Fruit fly (Drosophila melanogaster) whole organism, wandering third instar larva: ENCODE results near the gene Ptp69D.

Experiments used
- Abd-B ChIP-seq: fragments of >200 bp; optimal IDR thresholded peaks from 2 replicates; lab custom pipeline; 2017; ENCODE audit warnings: missing biosample characterization, missing genetic modification characterization
- CG32264 ChIP-seq: fragments of 200-800 bp; sonication (Bioruptor generic); optimal IDR thresholded peaks from 2 replicates; lab custom pipeline; 2016; ENCODE audit warnings: missing biosample characterization, missing genetic modification characterization
- CG9705 ChIP-seq: fragments of 200-800 bp; sonication (Bioruptor generic); optimal IDR thresholded peaks from 2 replicates; lab custom pipeline; 2018; ENCODE audit warnings: missing biosample characterization, mild to moderate bottlenecking, missing genetic modification characterization
- CrebA ChIP-seq: fragments of 200-800 bp; sonication (Bioruptor generic); optimal IDR thresholded peaks from 2 replicates; lab custom pipeline; 2016; ENCODE audit warnings: missing biosample characterization, mild to moderate bottlenecking, missing genetic modification characterization, borderline replicate concordance
- Dfd ChIP-seq: fragments of >200 bp; optimal IDR thresholded peaks from 2 replicates; lab custom pipeline; 2017; ENCODE audit warnings: missing biosample characterization, missing genetic modification characterization
- Dif ChIP-seq: fragments of 200-275, 200-300 bp; sonication (Bioruptor generic); optimal IDR thresholded peaks from 2 replicates; lab custom pipeline; 2018; ENCODE audit warnings: missing biosample characterization, missing genetic modification characterization; ENCODE audit not compliant: partially characterized antibody
- GATAd ChIP-seq: sonication (Bioruptor generic); optimal IDR thresholded peaks from 2 replicates; lab custom pipeline; 2016; ENCODE audit warnings: missing biosample characterization, missing genetic modification characterization
- HLH106 ChIP-seq: fragments of 200-800 bp; optimal IDR thresholded peaks from 3 replicates; lab custom pipeline; 2019; ENCODE audit warnings: missing biosample characterization, mild to moderate bottlenecking, missing genetic modification characterization, moderate library complexity
- Hnf4 ChIP-seq: fragments of 200-800 bp; sonication (Bioruptor generic); optimal IDR thresholded peaks from 2 replicates; lab custom pipeline; 2016; ENCODE audit warnings: missing biosample characterization, mild to moderate bottlenecking, missing genetic modification characterization
- Hr78 ChIP-seq: fragments of >200 bp; optimal IDR thresholded peaks from 2 replicates; lab custom pipeline; 2017; ENCODE audit warnings: missing biosample characterization, missing genetic modification characterization
- Hr83 ChIP-seq: fragments of 200-300 bp; sonication (Bioruptor generic); optimal IDR thresholded peaks from 2 replicates; lab custom pipeline; 2016; ENCODE audit warnings: missing biosample characterization, mild to moderate bottlenecking, missing genetic modification characterization, moderate library complexity; ENCODE audit not compliant: poor library complexity, severe bottlenecking
- Jra ChIP-seq: sonication (Bioruptor generic); optimal IDR thresholded peaks from 2 replicates; lab custom pipeline; 2016; ENCODE audit warnings: missing biosample characterization, missing genetic modification characterization
- Mio ChIP-seq: sonication (Bioruptor generic); optimal IDR thresholded peaks from 2 replicates; lab custom pipeline; 2016; ENCODE audit warnings: missing biosample characterization, missing genetic modification characterization
- Myc ChIP-seq: fragments of >200 bp; optimal IDR thresholded peaks from 2 replicates; lab custom pipeline; 2017
- N ChIP-seq: fragments of >200 bp; optimal IDR thresholded peaks from 2 replicates; lab custom pipeline; 2018; ENCODE audit warnings: missing biosample characterization, missing external identifiers, missing genetic modification characterization
- OdsH ChIP-seq: fragments of 200-800 bp; sonication (Bioruptor generic); optimal IDR thresholded peaks from 2 replicates; lab custom pipeline; 2016; ENCODE audit warnings: missing biosample characterization, mild to moderate bottlenecking, missing genetic modification characterization
- Rel ChIP-seq, 2 experiments: fragments of 200-800 bp; sonication (Bioruptor generic) in 1 of 2; optimal IDR thresholded peaks; 2 replicates in 1 of 2; 3 replicates in 1 of 2; lab custom pipeline; 2016 to 2019; ENCODE audit warnings: mild to moderate bottlenecking in 2 of 2, missing biosample characterization in 2 of 2, missing genetic modification characterization in 2 of 2, moderate library complexity in 1 of 2
- Sp1 ChIP-seq: fragments of 200-800 bp; sonication (Bioruptor generic); optimal IDR thresholded peaks from 3 replicates; lab custom pipeline; 2019; ENCODE audit warnings: missing biosample characterization, mild to moderate bottlenecking, missing genetic modification characterization, moderate library complexity
- Vsx2 ChIP-seq: fragments of 200-300, 225-300 bp; sonication (Bioruptor generic); optimal IDR thresholded peaks from 2 replicates; lab custom pipeline; 2018; ENCODE audit warnings: missing biosample characterization, missing genetic modification characterization; ENCODE audit not compliant: partially characterized antibody
- br ChIP-seq: fragments of 200-800 bp; sonication (Bioruptor generic); optimal IDR thresholded peaks from 2 replicates; lab custom pipeline; 2016; ENCODE audit warnings: missing biosample characterization, missing genetic modification characterization
- brk ChIP-seq: fragments of 200-800 bp; sonication (Bioruptor generic); optimal IDR thresholded peaks from 2 replicates; lab custom pipeline; 2016; ENCODE audit warnings: missing biosample characterization, mild to moderate bottlenecking, missing genetic modification characterization
- dl ChIP-seq, 2 experiments: fragments of 175-275, 200-275 bp in 1 of 2; fragments of 200-275 bp in 1 of 2; sonication (Bioruptor generic); optimal IDR thresholded peaks; lab custom pipeline; 2018; ENCODE audit warnings: mild to moderate bottlenecking in 2 of 2, missing biosample characterization in 2 of 2, missing genetic modification characterization in 2 of 2, moderate library complexity in 2 of 2; ENCODE audit not compliant: partially characterized antibody in 2 of 2, insufficient read depth in 1 of 2
- dmrt93B ChIP-seq: fragments of 200-800 bp; sonication (Bioruptor generic); optimal IDR thresholded peaks from 2 replicates; lab custom pipeline; 2018; ENCODE audit warnings: missing biosample characterization, mild to moderate bottlenecking, missing genetic modification characterization
- dsf ChIP-seq: sonication (Bioruptor generic); optimal IDR thresholded peaks from 2 replicates; lab custom pipeline; 2016; ENCODE audit warnings: missing biosample characterization, missing genetic modification characterization, borderline replicate concordance
- ey ChIP-seq: fragments of 200-800 bp; sonication (Bioruptor generic); optimal IDR thresholded peaks from 2 replicates; lab custom pipeline; 2016; ENCODE audit warnings: missing biosample characterization, missing genetic modification characterization
- foxo ChIP-seq, 2 experiments: fragments of 200-800 bp; sonication (Bioruptor generic); optimal IDR thresholded peaks; 2 replicates in 1 of 2; 3 replicates in 1 of 2; lab custom pipeline; 2016 to 2017; ENCODE audit warnings: missing biosample characterization in 2 of 2, missing genetic modification characterization in 2 of 2
- fru ChIP-seq: fragments of 200-800 bp; sonication (Bioruptor generic); optimal IDR thresholded peaks from 3 replicates; lab custom pipeline; 2016; ENCODE audit warnings: missing biosample characterization, mild to moderate bottlenecking, missing genetic modification characterization
- h ChIP-seq: fragments of 200-800 bp; sonication (Bioruptor generic); optimal IDR thresholded peaks from 3 replicates; lab custom pipeline; 2016; ENCODE audit warnings: missing biosample characterization, mild to moderate bottlenecking, missing genetic modification characterization
- jim ChIP-seq: fragments of 175-275, 200-325 bp; sonication (Bioruptor generic); optimal IDR thresholded peaks from 2 replicates; lab custom pipeline; 2016; ENCODE audit warnings: missing biosample characterization, mild to moderate bottlenecking, missing genetic modification characterization
- lola ChIP-seq: fragments of >200 bp; optimal IDR thresholded peaks from 2 replicates; lab custom pipeline; 2017; ENCODE audit warnings: missing biosample characterization, missing genetic modification characterization
- pan ChIP-seq: fragments of >200 bp; optimal IDR thresholded peaks from 2 replicates; lab custom pipeline; 2017
- psq ChIP-seq: fragments of 200-800 bp; sonication (Bioruptor generic); optimal IDR thresholded peaks from 3 replicates; lab custom pipeline; 2017; ENCODE audit warnings: missing biosample characterization, mild to moderate bottlenecking, missing genetic modification characterization, moderate library complexity
- rgr ChIP-seq: fragments of 200-800 bp; sonication (Bioruptor generic); optimal IDR thresholded peaks from 3 replicates; lab custom pipeline; 2016; ENCODE audit warnings: missing biosample characterization, mild to moderate bottlenecking, missing genetic modification characterization
- sage ChIP-seq: fragments of 200-800 bp; sonication (Bioruptor generic); optimal IDR thresholded peaks from 2 replicates; lab custom pipeline; 2016; ENCODE audit warnings: missing biosample characterization, mild to moderate bottlenecking, missing genetic modification characterization
- sv ChIP-seq: fragments of 200-800 bp; sonication (Bioruptor generic); optimal IDR thresholded peaks from 3 replicates; lab custom pipeline; 2016; ENCODE audit warnings: missing biosample characterization, missing genetic modification characterization
- tai ChIP-seq: sonication (Bioruptor generic); optimal IDR thresholded peaks from 2 replicates; lab custom pipeline; 2016; ENCODE audit warnings: missing biosample characterization, missing genetic modification characterization
- usp ChIP-seq: fragments of >200 bp; optimal IDR thresholded peaks from 2 replicates; lab custom pipeline; 2017; ENCODE audit warnings: missing biosample characterization, missing genetic modification characterization
- woc ChIP-seq: sonication (Bioruptor generic); optimal IDR thresholded peaks from 2 replicates; lab custom pipeline; 2016; ENCODE audit warnings: missing biosample characterization, mild to moderate bottlenecking, missing genetic modification characterization

The Ptp69D gene

DNA sequence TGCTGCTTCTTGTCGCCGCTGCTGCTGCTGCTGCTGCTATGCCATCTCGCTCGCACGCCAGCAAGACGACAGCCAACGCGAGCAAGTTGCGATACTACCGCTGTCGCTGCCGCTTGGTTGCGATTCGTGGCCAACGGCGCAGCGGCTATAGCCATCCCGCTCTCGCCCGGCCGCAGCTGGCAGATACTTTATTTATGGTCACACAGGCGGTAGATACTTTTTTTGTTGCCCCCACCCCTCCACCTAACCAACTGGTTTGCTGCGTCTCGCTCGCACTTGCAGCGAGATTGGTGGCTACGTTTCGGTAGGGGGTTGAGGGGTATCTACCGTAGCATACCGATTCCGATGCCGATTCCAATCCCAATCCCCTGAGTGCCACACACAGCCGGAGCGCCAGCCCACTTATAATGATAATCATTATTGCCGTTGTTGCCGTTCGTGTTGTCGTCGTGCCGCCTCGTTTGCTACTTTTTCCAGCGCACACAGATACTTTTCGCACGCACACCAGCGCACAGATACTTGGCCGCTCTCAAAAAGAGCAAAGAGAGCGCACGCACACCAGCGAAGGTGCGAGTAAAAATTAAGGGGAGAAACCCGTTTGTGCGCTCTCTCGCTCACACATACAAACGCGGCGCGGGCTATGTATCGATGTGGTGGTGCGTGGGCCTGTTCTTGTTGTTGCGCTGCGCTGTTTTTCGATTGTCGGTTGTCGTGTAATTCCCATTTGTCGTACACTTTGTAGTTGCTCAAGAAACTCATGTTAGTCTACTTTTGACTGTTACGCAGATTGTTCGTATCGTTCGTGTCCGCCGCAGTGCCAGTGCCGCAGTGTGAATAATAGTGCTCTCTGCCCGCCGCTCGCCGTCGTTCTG, 41.6 kb upstream of the Ptp69D start, which contains the start of gene mirr:
Gene mirr, plus strand, starts transcription at position 759 of the 872 bp plus-strand sequence.
- TF ChIP-seq Dif (GFP tag; lab: Kevin White, UChicago) (peak; percentile 82), Myc (lab: Kevin White, UChicago) (no peak), Dfd (GFP tag; lab: Kevin White, UChicago) (no peak), rgr (GFP tag; lab: Kevin White, UChicago) (no peak), OdsH (GFP tag; lab: Kevin White, UChicago) (no peak), N (GFP tag; lab: Kevin White, UChicago) (no peak), woc (GFP tag; lab: Kevin White, UChicago) (no peak), Mio (GFP tag; lab: Kevin White, UChicago) (no peak), Hnf4 (GFP tag; lab: Kevin White, UChicago) (peak; percentile 35), Vsx2 (GFP tag; lab: Kevin White, UChicago) (peak; percentile 89), foxo (GFP tag; optimal IDR thresholded peaks at IDR 0.05; lab: Kevin White, UChicago) (peak; percentile 3 to 12), psq (GFP tag; lab: Kevin White, UChicago) (peak; percentile 28), dsf (GFP tag; lab: Kevin White, UChicago) (no peak), Abd-B (GFP tag; lab: Kevin White, UChicago) (no peak), sage (GFP tag; lab: Kevin White, UChicago) (peak; percentile 20), pan (lab: Kevin White, UChicago) (no peak), CG9705 (no peak), HLH106 (tag; lab: Kevin White, UChicago) (no peak), br (GFP tag; lab: Kevin White, UChicago) (no peak), usp (GFP tag; lab: Kevin White, UChicago) (no peak), Jra (peak; percentile 66), CrebA (GFP tag; lab: Kevin White, UChicago) (peak; percentile 68), Rel (GFP tag; optimal IDR thresholded peaks at IDR 0.05; lab: Kevin White, UChicago) (peak; percentile 76), Rel (tag; optimal IDR thresholded peaks at IDR 0.05; lab: Kevin White, UChicago) (peak; percentile 96), tai (GFP tag; lab: Kevin White, UChicago) (no peak), ey (GFP tag; lab: Kevin White, UChicago) (peak; percentile 2), Sp1 (GFP tag; lab: Kevin White, UChicago) (peak; percentile 17), GATAd (GFP tag; lab: Kevin White, UChicago) (no peak), brk (GFP tag; lab: Kevin White, UChicago) (peak; percentile 9), h (peak; percentile 74), jim (GFP tag; lab: Kevin White, UChicago) (peak; percentile 51), dl (GFP tag; optimal IDR thresholded peaks at IDR 0.05; lab: Kevin White, UChicago; ENCODE audit: insufficient read depth in 1 of 2, partially characterized antibody in 2 of 2) (peak; percentile 76 to 80), Hr83 (GFP tag; lab: Kevin White, UChicago) (peak; percentile 6), fru (peak; percentile 32), CG32264 (no peak), Hr78 (GFP tag; lab: Kevin White, UChicago) (peak; percentile 9), sv (GFP tag; lab: Kevin White, UChicago) (no peak), dmrt93B (no peak), lola (GFP tag; lab: Kevin White, UChicago) (no peak)
